Fruit fly (Drosophila melanogaster) whole organism, embryonic: ENCODE data around the gene lectin-29Ca.

Experiments used
- Awh ChIP-seq: fragments of 200-800 bp; sonication (Bioruptor generic); IDR thresholded peaks from 2 replicates; pipeline ENCODE4, ENCODE4 v1.3.6; 2022; ENCODE audit warnings: missing biosample characterization, missing genetic modification characterization
- B-H1 ChIP-seq: fragments of 200-800 bp; sonication (Bioruptor generic); IDR thresholded peaks from 3 replicates; pipeline ENCODE4 v1.3.6; 2022; ENCODE audit warnings: missing biosample characterization, missing genetic modification characterization
- B-H2 ChIP-seq: fragments of 200-800 bp; sonication (Bioruptor generic); optimal IDR thresholded peaks from 2 replicates; lab custom pipeline; 2018; ENCODE audit warnings: missing biosample characterization, mild to moderate bottlenecking, missing genetic modification characterization
- CG10979 ChIP-seq: fragments of 200-800 bp; sonication (Bioruptor generic); optimal IDR thresholded peaks from 2 replicates; lab custom pipeline; 2018; ENCODE audit warnings: missing biosample characterization, mild to moderate bottlenecking, missing genetic modification characterization, moderate library complexity
- CG12104 ChIP-seq: fragments of 200-800 bp; sonication (Bioruptor generic); optimal IDR thresholded peaks from 3 replicates; lab custom pipeline; 2016; ENCODE audit warnings: missing biosample characterization, missing genetic modification characterization
- CG1233 ChIP-seq: fragments of 200-800 bp; sonication (Bioruptor generic); optimal IDR thresholded peaks from 4 replicates; lab custom pipeline; 2018; ENCODE audit warnings: missing biosample characterization, mild to moderate bottlenecking, missing genetic modification characterization
- CG12769 ChIP-seq: fragments of 200-800 bp; sonication (Bioruptor generic); optimal IDR thresholded peaks from 2 replicates; lab custom pipeline; 2019; ENCODE audit warnings: missing biosample characterization, mild to moderate bottlenecking, missing genetic modification characterization, moderate library complexity
- CG13287 ChIP-seq: fragments of 200-800 bp; sonication (Bioruptor generic); IDR thresholded peaks from 2 replicates; pipeline ENCODE4 v1.3.6; 2022; ENCODE audit warnings: missing biosample characterization, missing genetic modification characterization; ENCODE audit not compliant: partially characterized antibody
- CG13775 ChIP-seq: fragments of 200-800 bp; sonication (Bioruptor generic); optimal IDR thresholded peaks from 3 replicates; lab custom pipeline; 2017; ENCODE audit warnings: missing biosample characterization, mild to moderate bottlenecking, missing genetic modification characterization
- CG14014 ChIP-seq: fragments of 200-800 bp; sonication (Bioruptor generic); IDR thresholded peaks from 2 replicates; pipeline ENCODE4 v1.3.6; 2022; ENCODE audit warnings: missing biosample characterization, missing genetic modification characterization
- CG30431 ChIP-seq: fragments of 200-800 bp; sonication (Bioruptor generic); optimal IDR thresholded peaks from 2 replicates; lab custom pipeline; 2017; ENCODE audit warnings: missing biosample characterization, missing genetic modification characterization
- CG34224 ChIP-seq: fragments of 200-800 bp; sonication (Bioruptor generic); IDR thresholded peaks from 3 replicates; pipeline ENCODE4 v1.3.6; 2022; ENCODE audit warnings: missing biosample characterization, missing genetic modification characterization; ENCODE audit not compliant: partially characterized antibody
- CG3726 ChIP-seq: fragments of 200-800 bp; sonication (Bioruptor generic); IDR thresholded peaks from 3 replicates; pipeline ENCODE4, ENCODE4 v1.3.6; 2022; ENCODE audit warnings: missing biosample characterization, missing genetic modification characterization
- CG4854 ChIP-seq: fragments of 200-800 bp; sonication (Bioruptor generic); optimal IDR thresholded peaks from 2 replicates; lab custom pipeline; 2016; ENCODE audit warnings: missing biosample characterization, missing genetic modification characterization, inconsistent platforms
- CG7372 ChIP-seq: fragments of 200-800 bp; sonication (Bioruptor generic); IDR thresholded peaks from 2 replicates; pipeline ENCODE4 v1.3.6; 2022; ENCODE audit warnings: missing biosample characterization, missing genetic modification characterization
- CG8388 ChIP-seq: fragments of 200-800 bp; sonication (Bioruptor generic); optimal IDR thresholded peaks from 2 replicates; lab custom pipeline; 2019; ENCODE audit warnings: missing biosample characterization, mild to moderate bottlenecking, missing genetic modification characterization, moderate library complexity
- Deaf1 ChIP-seq: fragments of 200-800 bp; optimal IDR thresholded peaks from 3 replicates; lab custom pipeline; 2019; ENCODE audit warnings: missing biosample characterization, mild to moderate bottlenecking, missing genetic modification characterization, moderate library complexity
- ERR ChIP-seq: fragments of 200-800 bp; sonication (Bioruptor generic); optimal IDR thresholded peaks from 2 replicates; lab custom pipeline; 2016; ENCODE audit warnings: missing biosample characterization, missing genetic modification characterization
- Ets65A ChIP-seq: fragments of 200-800 bp; sonication (Bioruptor generic); peaks from one replicate; lab custom pipeline; 2016; ENCODE audit warnings: missing biosample characterization, missing genetic modification characterization
- Fer1 ChIP-seq: fragments of 200-800 bp; sonication (Bioruptor generic); optimal IDR thresholded peaks from 2 replicates; lab custom pipeline; 2017; ENCODE audit warnings: missing biosample characterization, mild to moderate bottlenecking, missing genetic modification characterization
- Hr3 ChIP-seq: fragments of 200-800 bp; sonication (Bioruptor generic); optimal IDR thresholded peaks from 3 replicates; lab custom pipeline; 2016; ENCODE audit warnings: missing biosample characterization, missing genetic modification characterization
- Lpt ChIP-seq: fragments of >200 bp; optimal IDR thresholded peaks from 2 replicates; lab custom pipeline; 2018; ENCODE audit warnings: missing biosample characterization, missing genetic modification characterization
- MTF-1 ChIP-seq: fragments of 200-800 bp; sonication (Bioruptor generic); optimal IDR thresholded peaks from 2 replicates; lab custom pipeline; 2018; ENCODE audit warnings: missing biosample characterization, mild to moderate bottlenecking, missing genetic modification characterization, borderline replicate concordance
- NFAT ChIP-seq: fragments of 200-800 bp; sonication (Bioruptor generic); IDR thresholded peaks from 2 replicates; pipeline ENCODE4 v1.3.6; 2022; ENCODE audit warnings: missing biosample characterization, missing genetic modification characterization
- Nf-YA ChIP-seq: fragments of 200-800 bp; sonication (Bioruptor generic); IDR thresholded peaks from 2 replicates; pipeline ENCODE4 v1.3.6; 2022; ENCODE audit warnings: missing biosample characterization, missing genetic modification characterization
- NfI ChIP-seq: fragments of 200-800 bp; sonication (Bioruptor generic); optimal IDR thresholded peaks from 3 replicates; lab custom pipeline; 2018; ENCODE audit warnings: missing biosample characterization, mild to moderate bottlenecking, missing genetic modification characterization, moderate library complexity
- Rx ChIP-seq: fragments of 200-800 bp; sonication (Bioruptor generic); IDR thresholded peaks from 2 replicates; pipeline ENCODE4 v1.3.6; 2022; ENCODE audit warnings: missing biosample characterization, missing genetic modification characterization
- Six4 ChIP-seq: fragments of 200-800 bp; sonication (Bioruptor generic); optimal IDR thresholded peaks from 2 replicates; lab custom pipeline; 2016; ENCODE audit warnings: missing biosample characterization, missing genetic modification characterization
- Sry-β ChIP-seq: fragments of 200-800 bp; sonication (Bioruptor generic); optimal IDR thresholded peaks from 2 replicates; lab custom pipeline; 2018; ENCODE audit warnings: missing biosample characterization, mild to moderate bottlenecking, missing genetic modification characterization, moderate library complexity
- Sry-δ ChIP-seq: fragments of 200-800 bp; sonication (Bioruptor generic); optimal IDR thresholded peaks from 2 replicates; lab custom pipeline; 2016; ENCODE audit warnings: missing biosample characterization, missing genetic modification characterization
- Ssrp ChIP-seq: fragments of 200-800 bp; sonication (Bioruptor generic); optimal IDR thresholded peaks from 2 replicates; lab custom pipeline; 2018; ENCODE audit warnings: missing biosample characterization, mild to moderate bottlenecking, missing genetic modification characterization, moderate library complexity
- Trl ChIP-seq, 3 experiments: fragments of >200 bp in 2 of 3; fragments of 200-800 bp in 1 of 3; sonication (Bioruptor generic) in 1 of 3; optimal IDR thresholded peaks; 2 replicates in 1 of 3; 3 replicates in 2 of 3; lab custom pipeline; 2016 to 2017; ENCODE audit warnings: missing biosample characterization in 1 of 3, missing genetic modification characterization in 1 of 3
- ase ChIP-seq: fragments of 200-800 bp; sonication (Bioruptor generic); IDR thresholded peaks from 3 replicates; pipeline ENCODE4 v1.3.6; 2022; ENCODE audit warnings: missing biosample characterization, missing genetic modification characterization
- ato ChIP-seq: fragments of 200-800 bp; sonication (Bioruptor generic); IDR thresholded peaks from 2 replicates; pipeline ENCODE4 v1.3.6; 2022; ENCODE audit warnings: missing biosample characterization, missing genetic modification characterization; ENCODE audit not compliant: partially characterized antibody
- az2 ChIP-seq: fragments of 200-800 bp; sonication (Bioruptor generic); optimal IDR thresholded peaks from 3 replicates; lab custom pipeline; 2016; ENCODE audit warnings: missing biosample characterization, missing genetic modification characterization
- bowl ChIP-seq: fragments of 200-800 bp; sonication (Bioruptor generic); IDR thresholded peaks from 2 replicates; pipeline ENCODE4 v1.3.6; 2022; ENCODE audit warnings: missing biosample characterization, missing genetic modification characterization
- chif ChIP-seq, 2 experiments: fragments of 200-800 bp; sonication (Bioruptor generic); optimal IDR thresholded peaks; 3 replicates each; lab custom pipeline; 2016; ENCODE audit warnings: missing biosample characterization in 2 of 2, missing genetic modification characterization in 2 of 2
- dpn ChIP-seq, 2 experiments: fragments of 200-800 bp; sonication (Bioruptor generic); optimal IDR thresholded peaks; 3 replicates each; lab custom pipeline; 2016; ENCODE audit warnings: missing biosample characterization in 2 of 2, missing genetic modification characterization in 2 of 2
- eve ChIP-seq, 2 experiments: fragments of >200 bp; optimal IDR thresholded peaks; 2 replicates each; lab custom pipeline; 2017; ENCODE audit warnings: missing biosample characterization in 2 of 2, missing genetic modification characterization in 2 of 2
- eyg ChIP-seq: fragments of 200-800 bp; sonication (Bioruptor generic); optimal IDR thresholded peaks from 3 replicates; lab custom pipeline; 2016; ENCODE audit warnings: missing biosample characterization, missing genetic modification characterization
- fd102C ChIP-seq: fragments of 200-800 bp; sonication (Bioruptor generic); optimal IDR thresholded peaks from 2 replicates; lab custom pipeline; 2018; ENCODE audit warnings: missing biosample characterization, mild to moderate bottlenecking, missing genetic modification characterization, moderate library complexity
- jigr1 ChIP-seq: fragments of 200-800 bp; sonication (Bioruptor generic); IDR thresholded peaks from 3 replicates; pipeline ENCODE4 v1.3.6; 2022; ENCODE audit warnings: missing biosample characterization, missing genetic modification characterization
- nmo ChIP-seq: fragments of 200-800 bp; sonication (Bioruptor generic); optimal IDR thresholded peaks from 2 replicates; lab custom pipeline; 2018; ENCODE audit warnings: missing biosample characterization, mild to moderate bottlenecking, missing genetic modification characterization, moderate library complexity
- seq ChIP-seq: fragments of 200-800 bp; sonication (Bioruptor generic); IDR thresholded peaks from 2 replicates; pipeline ENCODE4 v1.3.6; 2022; ENCODE audit warnings: missing biosample characterization, missing genetic modification characterization
- sisA ChIP-seq: fragments of 200-800 bp; sonication (Bioruptor generic); IDR thresholded peaks from 2 replicates; pipeline ENCODE4 v1.3.6; 2022; ENCODE audit warnings: missing biosample characterization, missing genetic modification characterization
- slou ChIP-seq: fragments of 200-800 bp; sonication (Bioruptor generic); optimal IDR thresholded peaks from 3 replicates; lab custom pipeline; 2016; ENCODE audit warnings: missing biosample characterization, missing genetic modification characterization
- ttk ChIP-seq: fragments of 200-800 bp; sonication (Bioruptor generic); IDR thresholded peaks from 2 replicates; pipeline ENCODE4 v2.1.2; 2022; ENCODE audit warnings: missing biosample characterization, missing genetic modification characterization
- wek ChIP-seq: fragments of 200-800 bp; sonication (Bioruptor generic); optimal IDR thresholded peaks from 3 replicates; lab custom pipeline; 2018; ENCODE audit warnings: missing biosample characterization, mild to moderate bottlenecking, missing genetic modification characterization, moderate library complexity
- zen ChIP-seq: fragments of 200-800 bp; sonication (Bioruptor generic); optimal IDR thresholded peaks from 3 replicates; lab custom pipeline; 2018; ENCODE audit warnings: missing biosample characterization, mild to moderate bottlenecking, missing genetic modification characterization, moderate library complexity

The lectin-29Ca gene

dm6 chr2L:8416350-8417046 lies 22.4 kb upstream of the lectin-29Ca start (continued):
- no peak for TF ChIP-seq CG12104 (GFP tag; lab: Kevin White, UChicago)
- no peak for TF ChIP-seq MTF-1 (GFP tag; lab: Kevin White, UChicago)
- TF ChIP-seq dpn (GFP tag; optimal IDR thresholded peaks at IDR 0.05; lab: Kevin White, UChicago): peak in 1 of 2 experiments; percentile 1
- no peak for TF ChIP-seq CG8388 (GFP tag; lab: Kevin White, UChicago)
- TF ChIP-seq ERR (GFP tag; lab: Kevin White, UChicago): no peak
- no peak for TF ChIP-seq ase (GFP tag; lab: Robert Waterston, UW)
- TF ChIP-seq NFAT (GFP tag; lab: Robert Waterston, UW): 0 out of 2 replicates have a peak, but pooled peaks have one; percentile 11
- TF ChIP-seq CG10979 (tag; lab: Kevin White, UChicago): no peak
- TF ChIP-seq ttk (GFP tag; lab: Robert Waterston, UW): no peak
- TF ChIP-seq seq (GFP tag; lab: Robert Waterston, UW): no peak
- no peak for TF ChIP-seq jigr1 (GFP tag; lab: Robert Waterston, UW)
- no peak for TF ChIP-seq Lpt (GFP tag; lab: Kevin White, UChicago)
- peak; percentile 39 for TF ChIP-seq zen (tag; lab: Kevin White, UChicago)
- TF ChIP-seq Hr3: no peak
- no peak for TF ChIP-seq CG30431 (GFP tag; lab: Kevin White, UChicago)
- TF ChIP-seq CG13287 (GFP tag; lab: Robert Waterston, UW): peak; percentile 17; the same call in 1 of the 2 replicates
- TF ChIP-seq Nf-YA (GFP tag; lab: Robert Waterston, UW): no peak
- TF ChIP-seq wek (GFP tag; lab: Kevin White, UChicago): peak; percentile 36
- TF ChIP-seq Trl (optimal IDR thresholded peaks at IDR 0.05; lab: Kevin White, UChicago): peak; percentile 73 to 90
- TF ChIP-seq Trl (GFP tag; optimal IDR thresholded peaks at IDR 0.05; lab: Kevin White, UChicago): peak; percentile 50
- no peak for TF ChIP-seq eyg (GFP tag; lab: Kevin White, UChicago)
- no peak for TF ChIP-seq eve (GFP tag; optimal IDR thresholded peaks at IDR 0.05; lab: Kevin White, UChicago)
- TF ChIP-seq NfI: no peak
- TF ChIP-seq CG1233 (GFP tag; lab: Kevin White, UChicago): no peak
- TF ChIP-seq Ets65A: peak; percentile 62
- TF ChIP-seq fd102C (GFP tag; lab: Kevin White, UChicago): no peak
- TF ChIP-seq Awh (GFP tag; lab: Robert Waterston, UW): no peak; the same call in 1 of the 2 replicates
- no peak for TF ChIP-seq CG12769 (tag; lab: Kevin White, UChicago)
- TF ChIP-seq CG34224 (GFP tag; lab: Robert Waterston, UW): no peak
- TF ChIP-seq Deaf1 (tag; lab: Kevin White, UChicago): peak; percentile 43
- TF ChIP-seq bowl (GFP tag; lab: Robert Waterston, UW): no peak
- no peak for TF ChIP-seq Rx (GFP tag; lab: Robert Waterston, UW)
- TF ChIP-seq CG7372 (GFP tag; lab: Robert Waterston, UW): no peak
- no peak for TF ChIP-seq chif (GFP tag; optimal IDR thresholded peaks at IDR 0.05; lab: Kevin White, UChicago)
- TF ChIP-seq Ssrp (tag; lab: Kevin White, UChicago): no peak
- no peak for TF ChIP-seq CG13775 (GFP tag; lab: Kevin White, UChicago)
- TF ChIP-seq CG4854 (GFP tag; lab: Kevin White, UChicago): no peak
- no peak for TF ChIP-seq CG14014 (GFP tag; lab: Robert Waterston, UW)
- TF ChIP-seq Fer1 (GFP tag; lab: Kevin White, UChicago): no peak
- no peak for TF ChIP-seq slou (GFP tag; lab: Kevin White, UChicago)
- TF ChIP-seq nmo (GFP tag; lab: Kevin White, UChicago): no peak
- no peak for TF ChIP-seq Sry-β
- no peak for TF ChIP-seq B-H1 (GFP tag; lab: Robert Waterston, UW)
- no peak for TF ChIP-seq sisA (GFP tag; lab: Robert Waterston, UW)
- TF ChIP-seq ato (GFP tag; lab: Robert Waterston, UW): no peak; the same call in 1 of the 2 replicates
- no peak for TF ChIP-seq az2
- TF ChIP-seq Six4 (GFP tag; lab: Kevin White, UChicago): no peak
- no peak for TF ChIP-seq Sry-δ (GFP tag; lab: Kevin White, UChicago)
- no peak for TF ChIP-seq B-H2
- TF ChIP-seq CG3726 (GFP tag; lab: Robert Waterston, UW): no peak
